Worm (Caenorhabditis elegans) whole organism, L4 larva: ENCODE measurements around the gene F13A7.14.

ENCODE experiments used
- aly-2 ChIP-seq: sonication (generic microtip); optimal IDR thresholded peaks from 2 replicates; lab custom pipeline; 2018; ENCODE audit warnings: missing biosample characterization, missing genetic modification characterization
- ces-1 ChIP-seq: fragments of 150-350 bp; sonication (generic microtip); optimal IDR thresholded peaks from 4 replicates; lab custom pipeline; 2014; ENCODE audit warnings: missing biosample characterization, missing genetic modification reagents, missing genetic modification characterization
- egl-43 ChIP-seq: fragments of 200-800 bp; sonication (Bioruptor generic); IDR thresholded peaks from 2 replicates; pipeline ENCODE4 v1.3.6; 2022; ENCODE audit warnings: missing genetic modification reagents, missing genetic modification characterization, missing compliant biosample characterization
- lin-15B ChIP-seq: fragments of 150-350 bp; sonication (generic microtip); optimal IDR thresholded peaks from 3 replicates; lab custom pipeline; 2014; ENCODE audit warnings: missing biosample characterization, missing genetic modification characterization
- lir-3 ChIP-seq: sonication (generic microtip); optimal IDR thresholded peaks from 2 replicates; lab custom pipeline; 2016; ENCODE audit warnings: mild to moderate bottlenecking, missing genetic modification characterization, missing compliant biosample characterization
- mxl-2 ChIP-seq: fragments of 200-800 bp; sonication (Bioruptor generic); conservative IDR thresholded peaks from 2 replicates; pipeline ENCODE4 v1.3.6; 2022; ENCODE audit warnings: missing genetic modification reagents, missing genetic modification characterization, missing compliant biosample characterization
- mxl-3 ChIP-seq: fragments of 200-800 bp; sonication (Bioruptor generic); optimal IDR thresholded peaks from 2 replicates; lab custom pipeline; 2018; ENCODE audit warnings: mild to moderate bottlenecking, missing genetic modification characterization, missing compliant biosample characterization
- nhr-28 ChIP-seq: fragments of 150-350 bp; optimal IDR thresholded peaks from 2 replicates; lab custom pipeline; 2014; ENCODE audit warnings: missing biosample characterization, missing genetic modification characterization
- nhr-6 ChIP-seq: fragments of 150-350 bp; optimal IDR thresholded peaks from 2 replicates; lab custom pipeline; 2014; ENCODE audit warnings: missing biosample characterization, missing genetic modification characterization
- pha-4 ChIP-seq, 2 experiments: fragments of 150-350 bp in 1 of 2; fragments of 200-800 bp in 1 of 2; sonication (Bioruptor generic) in 1 of 2; IDR thresholded peaks in 1 of 2; optimal IDR thresholded peaks in 1 of 2; 2 replicates each; pipeline versions ENCODE4 v1.3.6 to Lab custom; 2014 to 2022; ENCODE audit warnings: missing genetic modification characterization in 2 of 2, missing genetic modification reagents in 2 of 2, missing biosample characterization in 1 of 2, missing compliant biosample characterization in 1 of 2
- snpc-4 ChIP-seq: fragments of 150-350 bp; optimal IDR thresholded peaks from 2 replicates; lab custom pipeline; 2014; ENCODE audit warnings: missing biosample characterization, missing genetic modification characterization
- unc-130 ChIP-seq: sonication (generic microtip); optimal IDR thresholded peaks from 2 replicates; lab custom pipeline; 2016; ENCODE audit warnings: missing genetic modification reagents, missing genetic modification characterization, missing compliant biosample characterization
- ztf-11 ChIP-seq: fragments of 150-350 bp; optimal IDR thresholded peaks from 2 replicates; lab custom pipeline; 2014; ENCODE audit warnings: missing biosample characterization, missing genetic modification characterization

DNA sequence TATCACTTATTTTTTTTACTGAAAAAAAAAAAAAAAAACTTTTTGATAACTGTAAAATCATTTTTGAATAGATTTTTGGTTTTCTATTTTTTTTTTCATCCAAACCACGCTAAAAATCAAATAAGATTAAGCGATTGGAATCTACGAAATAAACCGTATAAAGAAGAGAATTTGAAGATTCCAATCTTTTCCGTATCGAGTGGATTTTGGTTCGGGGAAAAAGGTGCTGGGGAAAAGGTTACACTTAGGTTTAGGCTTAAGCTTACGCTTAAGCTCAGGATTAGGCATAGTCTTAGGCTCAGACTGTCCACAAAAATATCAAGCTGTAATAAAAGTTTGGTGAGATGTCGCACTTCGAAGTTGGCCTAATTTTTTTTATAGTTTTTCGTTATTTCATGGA is 6.0 kb upstream of the F13A7.14 start, which contains the start of gene F13A7.12:
- TF ChIP-seq lin-15B (tag; lab: Kevin White, UChicago) (no peak), lir-3 (tag; lab: Kevin White, UChicago) (no peak), mxl-2 (GFP tag; lab: Robert Waterston, UW) (no peak), unc-130 (GFP tag; lab: Kevin White, UChicago) (no peak), nhr-6 (no peak), ces-1 (GFP tag; lab: Kevin White, UChicago) (no peak), egl-43 (GFP tag; lab: Robert Waterston, UW) (no peak), ztf-11 (tag; lab: Kevin White, UChicago) (no peak), nhr-28 (tag; lab: Kevin White, UChicago) (no peak), snpc-4 (no peak), pha-4 (GFP tag; IDR thresholded peaks at IDR 0.05; lab: Robert Waterston, UW) (no peak), pha-4 (tag; optimal IDR thresholded peaks at IDR 0.05; lab: Kevin White, UChicago) (no peak), aly-2 (tag; lab: Kevin White, UChicago) (no peak), mxl-3 (GFP tag; lab: Kevin White, UChicago) (no peak)
